Worm (Caenorhabditis elegans) whole organism, L1 larva: Measurements from ENCODE around the gene C26B9.5.

Experiments
- C04F5.9 ChIP-seq: sonication (generic microtip); optimal IDR thresholded peaks from 2 replicates; lab custom pipeline; 2016; ENCODE audit warnings: missing genetic modification characterization, missing compliant biosample characterization
- C34B4.2 ChIP-seq: sonication (generic microtip); optimal IDR thresholded peaks from 2 replicates; lab custom pipeline; 2017; ENCODE audit warnings: mild to moderate bottlenecking, missing genetic modification characterization, missing compliant biosample characterization
- aha-1 ChIP-seq: fragments of 150-350 bp; optimal IDR thresholded peaks from 2 replicates; lab custom pipeline; 2014; ENCODE audit warnings: missing biosample characterization, missing genetic modification characterization
- ama-1 ChIP-seq: fragments of 150-350 bp; optimal IDR thresholded peaks from 2 replicates; lab custom pipeline; 2014
- ceh-82 ChIP-seq, 3 experiments: fragments of 150-350 bp in 1 of 3; sonication (generic microtip) in 2 of 3; optimal IDR thresholded peaks; 2 replicates each; lab custom pipeline; 2014 to 2017; ENCODE audit warnings: missing biosample characterization in 3 of 3, missing genetic modification characterization in 3 of 3
- dsc-1 ChIP-seq: sonication (generic microtip); optimal IDR thresholded peaks from 2 replicates; lab custom pipeline; 2016; ENCODE audit warnings: mild to moderate bottlenecking, missing genetic modification characterization, missing compliant biosample characterization
- efl-1 ChIP-seq, 4 experiments: fragments of 150-350 bp; optimal IDR thresholded peaks in 3 of 4; peaks in 1 of 4; 1 replicate in 1 of 4; 2 replicates in 3 of 4; lab custom pipeline; 2014; ENCODE audit warnings: missing biosample characterization in 2 of 4, missing genetic modification characterization in 2 of 4, missing genetic modification reagents in 2 of 4
- egl-13 ChIP-seq: sonication (generic microtip); optimal IDR thresholded peaks from 2 replicates; lab custom pipeline; 2016; ENCODE audit warnings: missing genotype, missing genetic modification reagents, missing genetic modification characterization, missing compliant biosample characterization
- egl-27 ChIP-seq, 2 experiments: fragments of 150-350 bp in 1 of 2; sonication (generic microtip); optimal IDR thresholded peaks; 3 replicates each; lab custom pipeline; 2017 to 2018; ENCODE audit warnings: missing biosample characterization in 2 of 2, missing genetic modification characterization in 2 of 2, missing genetic modification reagents in 2 of 2
- ets-5 ChIP-seq: fragments of 200-800 bp; sonication (Bioruptor generic); IDR thresholded peaks from 2 replicates; pipeline ENCODE4 v1.3.6; 2022; ENCODE audit warnings: missing genetic modification characterization, missing compliant biosample characterization
- fkh-10 ChIP-seq: sonication (generic microtip); optimal IDR thresholded peaks from 2 replicates; lab custom pipeline; 2017; ENCODE audit warnings: missing biosample characterization, missing genetic modification reagents, missing genetic modification characterization
- fkh-4 ChIP-seq: sonication (generic microtip); optimal IDR thresholded peaks from 2 replicates; lab custom pipeline; 2016; ENCODE audit warnings: missing compliant biosample characterization, missing genetic modification characterization, borderline replicate concordance
- fkh-8 ChIP-seq: sonication (generic microtip); optimal IDR thresholded peaks from 2 replicates; lab custom pipeline; 2016; ENCODE audit warnings: mild to moderate bottlenecking, missing genetic modification characterization, missing compliant biosample characterization
- hlh-17 ChIP-seq: fragments of 200-800 bp; sonication (Bioruptor generic); optimal IDR thresholded peaks from 2 replicates; lab custom pipeline; 2018; ENCODE audit warnings: missing genetic modification characterization, mild to moderate bottlenecking, missing compliant biosample characterization, moderate library complexity, borderline replicate concordance
- irx-1 ChIP-seq: sonication (generic microtip); optimal IDR thresholded peaks from 2 replicates; lab custom pipeline; 2016; ENCODE audit warnings: missing genetic modification characterization, missing compliant biosample characterization
- isw-1 ChIP-seq: fragments of 200-800 bp; sonication (Bioruptor generic); IDR thresholded peaks from 2 replicates; pipeline ENCODE4 v1.3.6; 2022; ENCODE audit warnings: missing genetic modification characterization, missing compliant biosample characterization
- lin-13 ChIP-seq: fragments of 150-350 bp; optimal IDR thresholded peaks from 2 replicates; lab custom pipeline; 2014; ENCODE audit warnings: missing biosample characterization, missing genetic modification reagents, missing genetic modification characterization
- lin-14 ChIP-seq: fragments of 200-800 bp; sonication (Bioruptor generic); optimal IDR thresholded peaks from 2 replicates; lab custom pipeline; 2018; ENCODE audit warnings: mild to moderate bottlenecking, missing genetic modification characterization, moderate library complexity, missing compliant biosample characterization
- lin-35 ChIP-seq, 2 experiments: fragments of 150-350 bp; optimal IDR thresholded peaks; 2 replicates each; lab custom pipeline; 2014; ENCODE audit warnings: missing biosample characterization in 2 of 2, missing genetic modification characterization in 2 of 2, missing genetic modification reagents in 2 of 2
- lir-3 ChIP-seq: sonication (generic microtip); optimal IDR thresholded peaks from 2 replicates; lab custom pipeline; 2016; ENCODE audit warnings: mild to moderate bottlenecking, missing genetic modification characterization, moderate library complexity, missing compliant biosample characterization; ENCODE audit not compliant: poor library complexity
- lsy-2 ChIP-seq, 2 experiments: fragments of 150-350 bp; optimal IDR thresholded peaks; 2 replicates each; lab custom pipeline; 2014; ENCODE audit warnings: missing biosample characterization in 2 of 2, missing genetic modification characterization in 2 of 2
- mab-9 ChIP-seq: fragments of 200-800 bp; sonication (Bioruptor generic); IDR thresholded peaks from 2 replicates; pipeline ENCODE4 v1.3.6; 2022; ENCODE audit warnings: missing genetic modification reagents, missing genetic modification characterization, missing compliant biosample characterization
- mep-1 ChIP-seq: fragments of 150-350 bp; optimal IDR thresholded peaks from 2 replicates; lab custom pipeline; 2014; ENCODE audit warnings: missing biosample characterization, missing genetic modification characterization
- nhr-11 ChIP-seq: fragments of 150-350 bp; optimal IDR thresholded peaks from 2 replicates; lab custom pipeline; 2014; ENCODE audit warnings: missing biosample characterization, missing genetic modification characterization
- nhr-12 ChIP-seq: sonication (generic microtip); optimal IDR thresholded peaks from 2 replicates; lab custom pipeline; 2017; ENCODE audit warnings: missing biosample characterization, missing genetic modification characterization
- nhr-237 ChIP-seq: fragments of 150-350 bp; optimal IDR thresholded peaks from 2 replicates; lab custom pipeline; 2014; ENCODE audit warnings: missing biosample characterization, missing genetic modification characterization
- nhr-28 ChIP-seq: fragments of 150-350 bp; optimal IDR thresholded peaks from 2 replicates; lab custom pipeline; 2014; ENCODE audit warnings: missing biosample characterization, missing genetic modification characterization
- nhr-47 ChIP-seq: sonication (generic microtip); optimal IDR thresholded peaks from 2 replicates; lab custom pipeline; 2016; ENCODE audit warnings: mild to moderate bottlenecking, missing genetic modification characterization, moderate library complexity, missing compliant biosample characterization
- nhr-71 ChIP-seq: sonication (generic microtip); optimal IDR thresholded peaks from 2 replicates; lab custom pipeline; 2016; ENCODE audit warnings: mild to moderate bottlenecking, missing genetic modification characterization, moderate library complexity, missing compliant biosample characterization
- nhr-84 ChIP-seq: sonication (generic microtip); optimal IDR thresholded peaks from 2 replicates; lab custom pipeline; 2017; ENCODE audit warnings: missing biosample characterization, missing genetic modification characterization
- pag-3 ChIP-seq: sonication (generic microtip); optimal IDR thresholded peaks from 2 replicates; lab custom pipeline; 2017; ENCODE audit warnings: missing genetic modification characterization, mild to moderate bottlenecking, missing compliant biosample characterization, antibody characterized with exemption, borderline replicate concordance; ENCODE audit not compliant: insufficient read depth
- rnt-1 ChIP-seq: sonication (generic microtip); optimal IDR thresholded peaks from 2 replicates; lab custom pipeline; 2016; ENCODE audit warnings: mild to moderate bottlenecking, missing genetic modification characterization, moderate library complexity, missing compliant biosample characterization
- skn-1 ChIP-seq: fragments of 150-350 bp; optimal IDR thresholded peaks from 2 replicates; lab custom pipeline; 2014; ENCODE audit warnings: missing biosample characterization, missing genetic modification characterization
- snpc-4 ChIP-seq: fragments of 150-350 bp; optimal IDR thresholded peaks from 2 replicates; lab custom pipeline; 2014; ENCODE audit warnings: missing biosample characterization, missing genetic modification characterization
- snu-23 ChIP-seq: sonication (generic microtip); optimal IDR thresholded peaks from 2 replicates; lab custom pipeline; 2016; ENCODE audit warnings: missing genetic modification characterization, missing compliant biosample characterization
- sox-4 ChIP-seq: sonication (generic microtip); optimal IDR thresholded peaks from 2 replicates; lab custom pipeline; 2016; ENCODE audit warnings: missing genetic modification characterization, missing compliant biosample characterization
- sptf-1 ChIP-seq: fragments of 150-350 bp; optimal IDR thresholded peaks from 2 replicates; lab custom pipeline; 2014; ENCODE audit warnings: missing biosample characterization, missing genetic modification characterization
- sup-37 ChIP-seq: fragments of 200-800 bp; sonication (Bioruptor generic); optimal IDR thresholded peaks from 2 replicates; lab custom pipeline; 2018; ENCODE audit warnings: mild to moderate bottlenecking, missing genetic modification characterization, missing compliant biosample characterization
- swsn-7 ChIP-seq: sonication (generic microtip); optimal IDR thresholded peaks from 2 replicates; lab custom pipeline; 2016; ENCODE audit warnings: missing genetic modification characterization, missing compliant biosample characterization
- unc-130 ChIP-seq: fragments of 150-350 bp; optimal IDR thresholded peaks from 2 replicates; lab custom pipeline; 2017; ENCODE audit warnings: missing biosample characterization, missing genetic modification characterization, inconsistent platforms
- unc-86 ChIP-seq: sonication (generic microtip); optimal IDR thresholded peaks from 2 replicates; lab custom pipeline; 2016; ENCODE audit warnings: missing genetic modification characterization, missing compliant biosample characterization
- unc-98 ChIP-seq: fragments of 200-800 bp; sonication (Bioruptor generic); IDR thresholded peaks from 2 replicates; pipeline ENCODE4 v1.3.6; 2022; ENCODE audit warnings: missing genetic modification characterization, missing compliant biosample characterization
- vab-15 ChIP-seq: sonication (generic microtip); optimal IDR thresholded peaks from 2 replicates; lab custom pipeline; 2017; ENCODE audit warnings: missing genotype, mild to moderate bottlenecking, missing genetic modification characterization, missing compliant biosample characterization
- xbp-1 ChIP-seq: sonication (generic microtip); optimal IDR thresholded peaks from 2 replicates; lab custom pipeline; 2016; ENCODE audit warnings: missing genetic modification characterization, missing compliant biosample characterization
- zip-4 ChIP-seq: fragments of 200-800 bp; sonication (Bioruptor generic); optimal IDR thresholded peaks from 2 replicates; lab custom pipeline; 2018; ENCODE audit warnings: mild to moderate bottlenecking, missing genetic modification characterization, moderate library complexity, missing compliant biosample characterization

Gene C26B9.5

ce11 chrX:5366613-5367012 is 37.3 kb downstream of the C26B9.5 start:
- TF ChIP-seq fkh-4 (tag; lab: Kevin White, UChicago) = no peak
- no peak for TF ChIP-seq sptf-1
- TF ChIP-seq unc-130 (tag; lab: Kevin White, UChicago) = no peak
- no peak for TF ChIP-seq rnt-1 (tag; lab: Kevin White, UChicago)
- TF ChIP-seq vab-15 (tag; lab: Kevin White, UChicago) = no peak
- no peak for TF ChIP-seq hlh-17
- no peak for TF ChIP-seq lir-3
- no peak for TF ChIP-seq lin-35 (GFP tag; optimal IDR thresholded peaks at IDR 0.05; lab: Kevin White, UChicago)
- TF ChIP-seq nhr-84 = no peak
- TF ChIP-seq, all 84 proteins: peak for 0

- TF ChIP-seq xbp-1 (tag; lab: Kevin White, UChicago) (peak; percentile 22), snu-23 (GFP tag; lab: Kevin White, UChicago) (peak; percentile 14), nhr-47 (tag; lab: Kevin White, UChicago) (peak; percentile 53), nhr-11 (tag; lab: Kevin White, UChicago) (no peak), lsy-2 (tag; optimal IDR thresholded peaks at IDR 0.05; lab: Kevin White, UChicago) (peak in 1 of 2 experiments; percentile 21), pag-3 (no peak), hlh-17 (no peak), mab-9 (peak; percentile 51; the same call in 1 of the 2 replicates), sox-4 (tag; lab: Kevin White, UChicago) (no peak), mep-1 (tag; lab: Kevin White, UChicago) (no peak), nhr-71 (tag; lab: Kevin White, UChicago) (peak; percentile 34), lin-14 (GFP tag; lab: Kevin White, UChicago) (peak; percentile 83), ceh-82 (tag; optimal IDR thresholded peaks at IDR 0.05; lab: Kevin White, UChicago) (peak; percentile 36 to 53 (median 39)), unc-86 (tag; lab: Kevin White, UChicago) (peak; percentile 29), snpc-4 (no peak), fkh-8 (peak; percentile 58), aha-1 (tag; lab: Kevin White, UChicago) (no peak), swsn-7 (tag; lab: Kevin White, UChicago) (peak; percentile 10), irx-1 (tag; lab: Kevin White, UChicago) (no peak), nhr-12 (tag; lab: Kevin White, UChicago) (no peak), egl-13 (tag; lab: Kevin White, UChicago) (peak; percentile 14), fkh-10 (peak; percentile 52), nhr-84 (no peak), skn-1 (no peak), lin-35 (GFP tag; optimal IDR thresholded peaks at IDR 0.05; lab: Kevin White, UChicago) (peak in 1 of 2 experiments; percentile 3), lir-3 (no peak), efl-1 (optimal IDR thresholded peaks at IDR 0.05; lab: Kevin White, UChicago) (no peak), efl-1 (GFP tag; optimal IDR thresholded peaks at IDR 0.05 in 1 of 2; lab: Kevin White, UChicago) (no peak), nhr-237 (tag; lab: Kevin White, UChicago) (no peak)
- TF ChIP-seq, all 84 proteins: peak for 14
Measured at ce11 chrX:5368220-5368619, 38.9 kb downstream of the C26B9.5 start, which contains the start of gene jkk-1. TSS of gene jkk-1 (plus strand) at chrX:5368468.

- TF ChIP-seq nhr-11 (tag; lab: Kevin White, UChicago) = no peak
- TF ChIP-seq lin-13 (GFP tag; lab: Kevin White, UChicago) = no peak
- TF ChIP-seq dsc-1 = peak; percentile 77
- no peak for TF ChIP-seq efl-1 (optimal IDR thresholded peaks at IDR 0.05; lab: Kevin White, UChicago)
- peak in 1 of 2 experiments; percentile 53 for TF ChIP-seq efl-1 (GFP tag; optimal IDR thresholded peaks at IDR 0.05 in 1 of 2; lab: Kevin White, UChicago)
- no peak for TF ChIP-seq sox-4 (tag; lab: Kevin White, UChicago)
- peak; percentile 58 for TF ChIP-seq egl-13 (tag; lab: Kevin White, UChicago)
- no peak for TF ChIP-seq sup-37
- TF ChIP-seq lir-3 = no peak
Measured at ce11 chrX:5370605-5371004, 41.3 kb downstream of the C26B9.5 start.

- TF ChIP-seq egl-27 (tag; optimal IDR thresholded peaks at IDR 0.05; lab: Kevin White, UChicago) (no peak), unc-98 (GFP tag; lab: Robert Waterston, UW) (no peak), rnt-1 (tag; lab: Kevin White, UChicago) (no peak), nhr-84 (no peak), ceh-82 (tag; optimal IDR thresholded peaks at IDR 0.05; lab: Kevin White, UChicago) (no peak), ama-1 (no peak), sptf-1 (no peak), nhr-28 (no peak), zip-4 (no peak), isw-1 (GFP tag; lab: Robert Waterston, UW) (no peak), dsc-1 (no peak), C34B4.2 (tag; lab: Kevin White, UChicago) (no peak), C04F5.9 (tag; lab: Kevin White, UChicago) (no peak), ets-5 (no peak), lin-14 (GFP tag; lab: Kevin White, UChicago) (no peak), mep-1 (tag; lab: Kevin White, UChicago) (no peak), efl-1 (optimal IDR thresholded peaks at IDR 0.05; lab: Kevin White, UChicago) (no peak), efl-1 (GFP tag; optimal IDR thresholded peaks at IDR 0.05 in 1 of 2; lab: Kevin White, UChicago) (no peak), snu-23 (GFP tag; lab: Kevin White, UChicago) (no peak), nhr-71 (tag; lab: Kevin White, UChicago) (no peak)
- TF ChIP-seq, all 84 proteins: peak for 0
Measured at ce11 chrX:5372638-5373037, 43.4 kb downstream of the C26B9.5 start, which contains the start of gene F35C8.8. TSS of gene F35C8.8 (minus strand) at chrX:5372639.
